Worm (Caenorhabditis elegans) whole organism, L4 larva: Measurements from ENCODE around the gene ceh-14.
A peak's percentile ranks its signal among the peaks of the same experiment; 100 is the strongest.

Source experiments
- ces-1 ChIP-seq: fragments of 150-350 bp; sonication (generic microtip); optimal IDR thresholded peaks from 4 replicates; lab custom pipeline; 2014; ENCODE audit warnings: missing biosample characterization, missing genetic modification reagents, missing genetic modification characterization
- daf-12 ChIP-seq: fragments of 150-350 bp; optimal IDR thresholded peaks from 2 replicates; lab custom pipeline; 2014; ENCODE audit warnings: missing biosample characterization, missing genetic modification reagents, missing genetic modification characterization
- nhr-77 ChIP-seq: fragments of 150-350 bp; optimal IDR thresholded peaks from 2 replicates; lab custom pipeline; 2014; ENCODE audit warnings: missing biosample characterization, missing genetic modification characterization

- TF ChIP-seq ces-1 (GFP tag; lab: Kevin White, UChicago), result peak; percentile 48
- TF ChIP-seq nhr-77 (tag; lab: Kevin White, UChicago), result peak; percentile 92
- no peak for TF ChIP-seq daf-12 (tag; lab: Kevin White, UChicago)
These were observed 31.6 kb downstream of the ceh-14 start, which contains the start of gene uggt-1 for ce11 chrX:7500970-7501369.
